Fruit fly (Drosophila melanogaster): ENCODE measurements around the gene Sarm.

The Sarm gene

dm6 chr3L:8041461-8042110, 22.1 kb upstream of the Sarm start (continued):
- TF ChIP-seq CG6272 (GFP tag; IDR thresholded peaks at IDR 0.05) (no peak), stc (GFP tag; IDR thresholded peaks at IDR 0.05) (peak; percentile 58), odd (GFP tag; optimal IDR thresholded peaks at IDR 0.05) (no peak), CG31224 (GFP tag; IDR thresholded peaks at IDR 0.05) (no peak), Awh (GFP tag; IDR thresholded peaks at IDR 0.05) (peak; percentile 32; the same call in 1 of the 2 replicates), fd3F (GFP tag; optimal IDR thresholded peaks at IDR 0.05) (no peak), gem (tag; optimal IDR thresholded peaks at IDR 0.05) (peak; percentile 42), Opbp (GFP tag; IDR thresholded peaks at IDR 0.05; ENCODE audit: partially characterized antibody) (no peak), CG13424 (tag; optimal IDR thresholded peaks at IDR 0.05) (peak; percentile 22), Blimp-1 (GFP tag; optimal IDR thresholded peaks at IDR 0.05) (peak; percentile 43), CG2712 (tag; optimal IDR thresholded peaks at IDR 0.05) (peak; percentile 37), peb (GFP tag; IDR thresholded peaks at IDR 0.05) (no peak), CG7987 (GFP tag; optimal IDR thresholded peaks at IDR 0.05) (no peak), CG18011 (GFP tag; optimal IDR thresholded peaks at IDR 0.05) (no peak), sens (GFP tag) (no peak), D19A (tag; optimal IDR thresholded peaks at IDR 0.05) (no peak), E2f1 (GFP tag; IDR thresholded peaks at IDR 0.05) (no peak), CG12155 (GFP tag; optimal IDR thresholded peaks at IDR 0.05) (no peak), abd-A (tag; optimal IDR thresholded peaks at IDR 0.05) (no peak), CG8388 (GFP tag; optimal IDR thresholded peaks at IDR 0.05) (no peak), dmrt99B (tag; optimal IDR thresholded peaks at IDR 0.05) (peak; percentile 61), CG11696 (GFP tag; IDR thresholded peaks at IDR 0.05) (no peak), CG18764 (GFP tag; optimal IDR thresholded peaks at IDR 0.05) (no peak), CG6765 (GFP tag; optimal IDR thresholded peaks at IDR 0.05) (no peak), CoRest (tag; optimal IDR thresholded peaks at IDR 0.05) (no peak), CG17385 (GFP tag; optimal IDR thresholded peaks at IDR 0.05) (no peak), CG8290 (GFP tag; optimal IDR thresholded peaks at IDR 0.05) (no peak), CG8290 (tag; optimal IDR thresholded peaks at IDR 0.05) (no peak), gcm (GFP tag; optimal IDR thresholded peaks at IDR 0.05) (no peak), Ptx1 (GFP tag; IDR thresholded peaks at IDR 0.05) (no peak; the same call in 1 of the 2 replicates), Antp (GFP tag; optimal IDR thresholded peaks at IDR 0.05) (no peak), crol (GFP tag; IDR thresholded peaks at IDR 0.05) (peak; percentile 43; the same call in 1 of the 2 replicates), kah (GFP tag; optimal IDR thresholded peaks at IDR 0.05) (no peak), CG12391 (tag; optimal IDR thresholded peaks at IDR 0.05) (peak; percentile 26), gcm2 (GFP tag; optimal IDR thresholded peaks at IDR 0.05) (no peak), Eip74EF (GFP tag; optimal IDR thresholded peaks at IDR 0.05) (peak in 1 of 2 experiments; percentile 82), tll (GFP tag; optimal IDR thresholded peaks at IDR 0.05) (no peak), Ada2b (GFP tag; IDR thresholded peaks at IDR 0.05) (peak; percentile 44), nerfin-1 (tag; optimal IDR thresholded peaks at IDR 0.05) (peak; percentile 14), CG7372 (GFP tag; IDR thresholded peaks at IDR 0.05) (no peak), gsb-n (tag; optimal IDR thresholded peaks at IDR 0.05) (no peak), CG30431 (GFP tag; optimal IDR thresholded peaks at IDR 0.05) (no peak), CG7839 (tag; optimal IDR thresholded peaks at IDR 0.05) (no peak), lmd (GFP tag; IDR thresholded peaks at IDR 0.05) (no peak), zen2 (GFP tag; IDR thresholded peaks at IDR 0.05; ENCODE audit: partially characterized antibody) (no peak), CG4730 (GFP tag; IDR thresholded peaks at IDR 0.05) (no peak), btn (GFP tag; optimal IDR thresholded peaks at IDR 0.05) (no peak), Doc2 (GFP tag; IDR thresholded peaks at IDR 0.05) (no peak), CG12744 (GFP tag; optimal IDR thresholded peaks at IDR 0.05) (no peak), Xbp1 (GFP tag; optimal IDR thresholded peaks at IDR 0.05) (peak; percentile 13)

All from whole organism, embryonic.